Worm (Caenorhabditis elegans) whole organism, mixed stage, embryonic: ENCODE results near the gene ccch-3.

Experiments used
- bed-3 ChIP-seq: fragments of 200-800 bp; sonication (Bioruptor generic); optimal IDR thresholded peaks from 3 replicates; lab custom pipeline; 2018; ENCODE audit warnings: mild to moderate bottlenecking, missing genetic modification characterization, moderate library complexity, missing compliant biosample characterization
- blmp-1 ChIP-seq: fragments of 150-350 bp; optimal IDR thresholded peaks from 2 replicates; lab custom pipeline; 2014; ENCODE audit warnings: missing biosample characterization, missing genetic modification characterization
- ceh-39 ChIP-seq: fragments of 150-350 bp; optimal IDR thresholded peaks from 2 replicates; lab custom pipeline; 2014; ENCODE audit warnings: missing biosample characterization, missing genetic modification characterization
- ceh-43 ChIP-seq: fragments of 200-800 bp; sonication (Bioruptor generic); optimal IDR thresholded peaks from 2 replicates; lab custom pipeline; 2018; ENCODE audit warnings: mild to moderate bottlenecking, missing genetic modification characterization, moderate library complexity, missing compliant biosample characterization
- ces-1 ChIP-seq: fragments of 150-350 bp; optimal IDR thresholded peaks from 2 replicates; lab custom pipeline; 2014; ENCODE audit warnings: missing biosample characterization, missing genetic modification reagents, missing genetic modification characterization
- drap-1 ChIP-seq: fragments of 200-800 bp; sonication (Bioruptor generic); optimal IDR thresholded peaks from 3 replicates; lab custom pipeline; 2018; ENCODE audit warnings: mild to moderate bottlenecking, missing genetic modification characterization, missing compliant biosample characterization
- elt-1 ChIP-seq: sonication (generic microtip); optimal IDR thresholded peaks from 2 replicates; lab custom pipeline; 2017; ENCODE audit warnings: missing genetic modification characterization, mild to moderate bottlenecking, missing compliant biosample characterization, antibody characterized with exemption, moderate library complexity, borderline replicate concordance; ENCODE audit not compliant: insufficient read depth
- elt-3 ChIP-seq: fragments of 150-350 bp; optimal IDR thresholded peaks from 2 replicates; lab custom pipeline; 2014; ENCODE audit warnings: missing biosample characterization, missing genetic modification characterization
- flh-1 ChIP-seq: fragments of 200-800 bp; sonication (Bioruptor generic); optimal IDR thresholded peaks from 2 replicates; lab custom pipeline; 2018; ENCODE audit warnings: mild to moderate bottlenecking, missing genetic modification characterization, moderate library complexity, missing compliant biosample characterization
- hlh-1 ChIP-seq: fragments of 150-350 bp; optimal IDR thresholded peaks from 2 replicates; lab custom pipeline; 2014; ENCODE audit warnings: missing biosample characterization, missing genetic modification reagents, missing genetic modification characterization
- lin-13 ChIP-seq: fragments of 150-350 bp; optimal IDR thresholded peaks from 2 replicates; lab custom pipeline; 2014; ENCODE audit warnings: missing biosample characterization, missing genetic modification characterization
- lin-32 ChIP-seq: fragments of 200-800 bp; sonication (Bioruptor generic); optimal IDR thresholded peaks from 2 replicates; lab custom pipeline; 2018; ENCODE audit warnings: mild to moderate bottlenecking, missing genetic modification characterization, missing compliant biosample characterization
- lsy-2 ChIP-seq: fragments of 150-350 bp; optimal IDR thresholded peaks from 2 replicates; lab custom pipeline; 2014; ENCODE audit warnings: missing biosample characterization, missing genetic modification characterization
- mab-5 ChIP-seq: fragments of 150-350 bp; optimal IDR thresholded peaks from 2 replicates; lab custom pipeline; 2014; ENCODE audit warnings: missing biosample characterization, missing genetic modification characterization
- mep-1 ChIP-seq: fragments of 150-350 bp; optimal IDR thresholded peaks from 2 replicates; lab custom pipeline; 2017; ENCODE audit warnings: missing biosample characterization, missing genetic modification reagents, missing genetic modification characterization, inconsistent platforms
- nhr-2 ChIP-seq: fragments of 150-350 bp; optimal IDR thresholded peaks from 2 replicates; lab custom pipeline; 2014; ENCODE audit warnings: missing biosample characterization, missing genetic modification characterization
- nhr-237 ChIP-seq: fragments of 150-350 bp; optimal IDR thresholded peaks from 2 replicates; lab custom pipeline; 2014; ENCODE audit warnings: missing biosample characterization, missing genetic modification characterization
- nhr-28 ChIP-seq: fragments of 150-350 bp; optimal IDR thresholded peaks from 2 replicates; lab custom pipeline; 2014; ENCODE audit warnings: missing biosample characterization, missing genetic modification characterization
- nhr-76 ChIP-seq: sonication (generic microtip); optimal IDR thresholded peaks from 2 replicates; lab custom pipeline; 2017; ENCODE audit warnings: missing biosample characterization, missing genetic modification characterization
- pha-4 ChIP-seq: fragments of 150-350 bp; optimal IDR thresholded peaks from 2 replicates; lab custom pipeline; 2018; ENCODE audit warnings: missing biosample characterization, missing genetic modification reagents, missing genetic modification characterization
- sem-2 ChIP-seq: fragments of 200-800 bp; sonication (Bioruptor generic); optimal IDR thresholded peaks from 2 replicates; lab custom pipeline; 2018; ENCODE audit warnings: mild to moderate bottlenecking, missing genetic modification characterization, missing compliant biosample characterization
- snpc-4 ChIP-seq: fragments of 150-350 bp; optimal IDR thresholded peaks from 2 replicates; lab custom pipeline; 2014; ENCODE audit warnings: missing biosample characterization, missing genetic modification characterization
- tbx-8 ChIP-seq: fragments of 200-800 bp; sonication (Bioruptor generic); optimal IDR thresholded peaks from 2 replicates; lab custom pipeline; 2018; ENCODE audit warnings: mild to moderate bottlenecking, missing genetic modification characterization, moderate library complexity, missing compliant biosample characterization
- unc-120 ChIP-seq: sonication (generic microtip); optimal IDR thresholded peaks from 2 replicates; lab custom pipeline; 2017; ENCODE audit warnings: missing genetic modification characterization, missing compliant biosample characterization; ENCODE audit not compliant: poor library complexity, severe bottlenecking
- unc-62 ChIP-seq: fragments of 150-350 bp; optimal IDR thresholded peaks from 2 replicates; lab custom pipeline; 2014; ENCODE audit warnings: missing biosample characterization, missing genetic modification reagents, missing genetic modification characterization
- zip-8 ChIP-seq: fragments of 150-350 bp; optimal IDR thresholded peaks from 2 replicates; lab custom pipeline; 2014; ENCODE audit warnings: missing biosample characterization, missing genetic modification characterization
- ztf-11 ChIP-seq: fragments of 150-350 bp; optimal IDR thresholded peaks from 2 replicates; lab custom pipeline; 2014; ENCODE audit warnings: missing biosample characterization, missing genetic modification characterization

ccch-3 gene

DNA sequence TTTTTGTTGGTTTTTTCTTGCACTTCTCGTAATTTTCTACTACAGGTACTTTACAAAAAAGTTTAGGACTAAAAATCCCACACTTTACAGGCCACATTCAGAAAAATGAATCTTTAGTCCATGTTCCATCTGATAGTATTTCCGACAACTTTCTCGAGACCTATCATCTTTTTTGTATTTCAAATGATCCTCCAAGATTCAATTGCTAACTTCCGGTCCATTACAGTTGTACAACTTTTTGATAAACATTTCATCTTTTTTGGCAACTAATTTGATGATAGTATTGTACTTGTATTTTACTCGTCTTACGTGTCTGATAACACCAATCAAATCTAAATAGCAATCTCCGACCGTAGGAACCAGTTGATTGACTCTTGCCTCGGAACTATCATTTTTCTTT is 7.9 kb upstream of the ccch-3 start:
- TF ChIP-seq hlh-1 (no peak), snpc-4 (tag; lab: Kevin White, UChicago) (no peak), tbx-8 (GFP tag; lab: Kevin White, UChicago) (no peak), sem-2 (GFP tag; lab: Kevin White, UChicago) (no peak), ceh-39 (tag; lab: Kevin White, UChicago) (no peak), nhr-28 (tag; lab: Kevin White, UChicago) (no peak), bed-3 (GFP tag; lab: Kevin White, UChicago) (no peak), nhr-237 (no peak), nhr-76 (tag; lab: Kevin White, UChicago) (no peak)

DNA sequence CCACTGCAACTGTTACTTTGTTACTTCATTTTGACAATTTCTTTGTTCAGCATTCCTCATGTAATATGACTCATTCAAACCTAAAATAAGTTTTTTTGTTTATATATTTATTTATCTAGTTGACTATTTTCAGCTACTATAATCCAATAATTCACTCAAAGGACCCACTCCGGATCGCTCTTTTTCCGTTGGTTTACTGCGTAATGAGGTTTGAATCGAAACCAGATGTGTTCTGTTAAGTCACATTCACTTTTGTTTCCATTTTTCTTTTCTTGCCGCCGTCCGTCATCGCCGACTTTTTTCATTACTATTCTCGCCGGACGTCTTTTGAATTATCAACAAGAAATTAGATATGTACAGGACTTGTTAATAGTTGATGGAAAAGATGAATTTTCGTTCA is 3.9 kb upstream of the ccch-3 start:
- TF ChIP-seq sem-2 (GFP tag; lab: Kevin White, UChicago) (no peak), ces-1 (no peak), elt-3 (tag; lab: Kevin White, UChicago) (no peak), mab-5 (tag; lab: Kevin White, UChicago) (no peak), snpc-4 (tag; lab: Kevin White, UChicago) (no peak), lin-32 (GFP tag; lab: Kevin White, UChicago) (no peak), nhr-76 (tag; lab: Kevin White, UChicago) (no peak), pha-4 (tag; lab: Kevin White, UChicago) (no peak), blmp-1 (tag; lab: Kevin White, UChicago) (no peak), bed-3 (GFP tag; lab: Kevin White, UChicago) (no peak), unc-120 (tag; lab: Kevin White, UChicago) (no peak), drap-1 (no peak), nhr-2 (tag; lab: Kevin White, UChicago) (no peak)

DNA sequence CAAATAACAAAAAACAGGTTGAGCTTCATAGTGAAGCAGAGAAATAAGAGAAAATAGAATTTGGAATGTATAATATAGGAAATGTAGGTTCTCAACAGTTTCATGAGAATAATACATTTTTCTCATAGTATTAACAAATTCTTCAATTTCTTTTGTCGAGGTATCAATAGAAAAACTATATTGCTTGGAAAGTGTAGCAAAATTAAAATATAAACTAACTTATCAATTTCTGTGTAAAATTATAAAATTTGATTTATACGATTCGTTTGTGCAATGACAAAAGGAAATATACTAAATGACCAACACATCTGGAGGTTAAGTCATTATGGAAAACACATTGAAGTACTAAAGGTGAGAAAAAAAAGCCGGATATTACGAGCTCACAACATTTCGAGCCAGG is 2.1 kb upstream of the ccch-3 start, which contains the start of gene W05B10.3:
TSS of gene W05B10.3 (minus strand) at position 101 of the 400 bp plus-strand sequence.
- no peak for TF ChIP-seq mep-1

DNA sequence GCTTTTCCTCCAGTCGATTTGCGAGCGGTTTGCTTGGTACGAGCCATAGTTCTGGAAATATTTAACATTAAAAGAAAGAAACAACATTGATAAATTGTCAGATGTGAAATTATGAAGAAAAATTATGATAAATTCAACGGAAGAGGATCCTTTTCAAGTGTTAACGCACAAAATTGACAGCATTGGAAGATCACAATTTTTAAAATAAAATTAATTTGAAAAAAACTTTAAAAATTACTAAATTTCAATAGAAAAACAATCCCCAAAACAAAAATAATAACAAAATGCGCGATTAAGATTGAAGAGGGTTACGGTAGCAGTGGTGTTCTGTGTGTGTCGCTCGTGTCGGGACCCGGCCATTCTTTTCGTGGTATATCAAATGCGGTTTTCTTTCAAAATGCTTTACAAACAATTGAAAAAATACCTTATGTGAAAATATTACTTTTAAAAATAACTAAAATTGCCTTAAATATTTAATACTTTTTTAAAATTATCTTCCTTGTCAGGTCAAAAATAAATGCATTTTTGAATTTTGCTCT is 862 bp upstream of the ccch-3 start, which contains the start of gene his-74:
TSS of gene his-74 (minus strand) at position 51 of the 539 bp plus-strand sequence.
- TF ChIP-seq bed-3 (GFP tag; lab: Kevin White, UChicago) (no peak), ceh-43 (GFP tag; lab: Kevin White, UChicago) (no peak), lin-32 (GFP tag; lab: Kevin White, UChicago) (no peak), lsy-2 (tag; lab: Kevin White, UChicago) (peak; percentile 63), tbx-8 (GFP tag; lab: Kevin White, UChicago) (no peak), mep-1 (no peak)

DNA sequence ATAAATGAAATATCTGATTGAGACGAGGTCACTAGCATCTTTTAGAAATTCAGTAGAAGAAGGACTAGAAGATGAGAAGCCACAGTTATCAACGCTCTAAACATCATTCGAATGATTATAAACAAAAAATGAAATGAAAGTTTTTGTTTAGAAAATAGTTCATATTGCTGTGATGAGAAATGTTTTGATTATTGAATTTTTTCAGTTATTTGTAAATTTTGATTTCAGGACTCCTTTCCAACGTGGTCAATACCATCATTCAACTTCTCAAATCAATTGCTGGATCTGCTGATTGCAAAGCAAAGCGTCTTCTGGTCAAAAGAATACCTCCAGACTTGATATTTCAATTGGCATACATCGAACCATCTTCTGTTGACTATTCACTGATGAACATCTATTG is 1.3 kb downstream of the ccch-3 start, which contains the start of gene W05B10.6:
TSS of gene W05B10.6 (minus strand) at position 101 of the 400 bp plus-strand sequence.
- TF ChIP-seq lin-13 (no peak), ztf-11 (no peak), elt-3 (tag; lab: Kevin White, UChicago) (no peak), zip-8 (no peak), nhr-28 (tag; lab: Kevin White, UChicago) (no peak), flh-1 (GFP tag; lab: Kevin White, UChicago) (no peak), nhr-237 (no peak), pha-4 (tag; lab: Kevin White, UChicago) (no peak), ces-1 (no peak), blmp-1 (tag; lab: Kevin White, UChicago) (no peak), unc-120 (tag; lab: Kevin White, UChicago) (no peak)

DNA sequence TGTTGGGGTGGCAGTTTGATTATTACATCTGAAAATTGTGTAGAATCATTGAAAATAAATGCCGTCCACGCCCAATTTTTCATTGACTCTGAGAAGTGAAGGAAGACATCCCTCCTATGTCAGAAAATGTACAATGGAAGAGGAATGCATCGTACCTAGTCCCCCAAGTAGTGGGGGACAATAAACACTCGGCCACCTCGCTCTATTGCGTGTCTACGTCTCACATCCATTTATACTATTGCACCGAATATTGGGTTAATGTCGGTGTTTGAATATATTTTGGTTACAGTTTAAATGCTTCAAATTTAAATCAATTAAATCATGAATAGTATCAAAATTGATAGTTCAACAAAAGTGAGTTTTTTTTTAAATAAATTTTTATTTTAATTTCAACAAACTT is 9.9 kb downstream of the ccch-3 start, which contains the start of gene lin-25:
TSS of gene lin-25 (plus strand) at position 290 of the 400 bp plus-strand sequence.
- TF ChIP-seq nhr-76 (tag; lab: Kevin White, UChicago) (no peak), bed-3 (GFP tag; lab: Kevin White, UChicago) (no peak), hlh-1 (peak; percentile 11), lsy-2 (tag; lab: Kevin White, UChicago) (peak; percentile 1), blmp-1 (tag; lab: Kevin White, UChicago) (no peak), ces-1 (peak; percentile 64), elt-1 (tag; lab: Kevin White, UChicago) (no peak), mab-5 (tag; lab: Kevin White, UChicago) (no peak), unc-62 (GFP tag; lab: Kevin White, UChicago) (no peak), pha-4 (tag; lab: Kevin White, UChicago) (peak; percentile 44), elt-3 (tag; lab: Kevin White, UChicago) (no peak), mep-1 (peak; percentile 43)
